Fruit fly (Drosophila melanogaster) whole organism, embryonic: Measurements from ENCODE around the gene CG15362.

Experiments
- CG10543 ChIP-seq: fragments of 200-800 bp; sonication (Bioruptor generic); optimal IDR thresholded peaks from 3 replicates; lab custom pipeline; 2017; ENCODE audit warnings: missing biosample characterization, mild to moderate bottlenecking, missing genetic modification characterization, moderate library complexity
- CG11085 ChIP-seq: fragments of 200-800 bp; sonication (Bioruptor generic); IDR thresholded peaks from 2 replicates; pipeline ENCODE4 v1.3.6; 2022; ENCODE audit warnings: missing biosample characterization, missing genetic modification characterization
- CG11695 ChIP-seq: fragments of 200-800 bp; sonication (Bioruptor generic); IDR thresholded peaks from 3 replicates; pipeline ENCODE4 v1.3.6; 2022; ENCODE audit warnings: missing biosample characterization, missing genetic modification characterization
- CG11696 ChIP-seq: fragments of 200-800 bp; sonication (Bioruptor generic); IDR thresholded peaks from 2 replicates; pipeline ENCODE4 v1.3.6; 2022; ENCODE audit warnings: missing biosample characterization, missing genetic modification characterization
- CG12155 ChIP-seq: fragments of 200-800 bp; sonication (Bioruptor generic); optimal IDR thresholded peaks from 3 replicates; lab custom pipeline; 2016; ENCODE audit warnings: missing biosample characterization, missing genetic modification characterization
- CG13123 ChIP-seq: fragments of 200-800 bp; sonication (Bioruptor generic); optimal IDR thresholded peaks from 2 replicates; lab custom pipeline; 2016; ENCODE audit warnings: missing biosample characterization, missing genetic modification characterization
- CG13296 ChIP-seq: fragments of 200-800 bp; sonication (Bioruptor generic); optimal IDR thresholded peaks from 3 replicates; lab custom pipeline; 2018; ENCODE audit warnings: missing biosample characterization, mild to moderate bottlenecking, missing genetic modification characterization
- CG14014 ChIP-seq: fragments of 200-800 bp; sonication (Bioruptor generic); IDR thresholded peaks from 2 replicates; pipeline ENCODE4 v1.3.6; 2022; ENCODE audit warnings: missing biosample characterization, missing genetic modification characterization
- CG14860 ChIP-seq: fragments of 200-800 bp; sonication (Bioruptor generic); IDR thresholded peaks from 3 replicates; pipeline ENCODE4 v1.3.6; 2022; ENCODE audit warnings: missing biosample characterization, missing genetic modification characterization; ENCODE audit not compliant: partially characterized antibody
- CG16813 ChIP-seq: fragments of 200-800 bp; sonication (Bioruptor generic); IDR thresholded peaks from 3 replicates; pipeline ENCODE4 v1.3.6; 2022; ENCODE audit warnings: missing biosample characterization, missing genetic modification characterization; ENCODE audit not compliant: partially characterized antibody
- CG1832 ChIP-seq: fragments of 200-800 bp; sonication (Bioruptor generic); optimal IDR thresholded peaks from 2 replicates; lab custom pipeline; 2017; ENCODE audit warnings: missing biosample characterization, mild to moderate bottlenecking, missing genetic modification characterization, inconsistent platforms
- CG34224 ChIP-seq: fragments of 200-800 bp; sonication (Bioruptor generic); IDR thresholded peaks from 3 replicates; pipeline ENCODE4 v1.3.6; 2022; ENCODE audit warnings: missing biosample characterization, missing genetic modification characterization; ENCODE audit not compliant: partially characterized antibody
- CG4360 ChIP-seq: fragments of 200-800 bp; sonication (Bioruptor generic); IDR thresholded peaks from 2 replicates; pipeline ENCODE4 v1.3.6; 2022; ENCODE audit warnings: missing biosample characterization, missing genetic modification characterization
- CG5180 ChIP-seq: fragments of 200-800 bp; sonication (Bioruptor generic); optimal IDR thresholded peaks from 3 replicates; lab custom pipeline; 2017; ENCODE audit warnings: missing biosample characterization, missing genetic modification characterization, mild to moderate bottlenecking, moderate library complexity, missing genetic modification reagents
- CG6791 ChIP-seq: fragments of 200-800 bp; sonication (Bioruptor generic); IDR thresholded peaks from 3 replicates; pipeline ENCODE4 v1.3.6; 2022; ENCODE audit warnings: missing biosample characterization, missing genetic modification characterization; ENCODE audit not compliant: partially characterized antibody
- CG7963 ChIP-seq: fragments of 200-800 bp; sonication (Bioruptor generic); IDR thresholded peaks from 3 replicates; pipeline ENCODE4 v1.3.6; 2022; ENCODE audit warnings: missing biosample characterization, missing genetic modification characterization; ENCODE audit not compliant: partially characterized antibody
- CG7987 ChIP-seq: fragments of 200-800 bp; sonication (Bioruptor generic); optimal IDR thresholded peaks from 2 replicates; lab custom pipeline; 2018; ENCODE audit warnings: missing biosample characterization, mild to moderate bottlenecking, missing genetic modification characterization, moderate library complexity
- H15 ChIP-seq: fragments of 200-800 bp; sonication (Bioruptor generic); IDR thresholded peaks from 3 replicates; pipeline ENCODE4 v1.3.6; 2022; ENCODE audit warnings: missing biosample characterization, missing genetic modification characterization
- Hmx ChIP-seq: fragments of 200-800 bp; sonication (Bioruptor generic); optimal IDR thresholded peaks from 2 replicates; lab custom pipeline; 2016; ENCODE audit warnings: missing biosample characterization, missing genetic modification characterization
- Med ChIP-seq: fragments of 200-800 bp; sonication (Bioruptor generic); peaks from one replicate; lab custom pipeline; 2016; ENCODE audit warnings: missing biosample characterization, missing genetic modification characterization, mild to moderate bottlenecking, inconsistent platforms, moderate library complexity
- Nf-YB ChIP-seq: fragments of 200-800 bp; sonication (Bioruptor generic); optimal IDR thresholded peaks from 3 replicates; lab custom pipeline; 2019; ENCODE audit warnings: missing biosample characterization, mild to moderate bottlenecking, missing genetic modification characterization, moderate library complexity
- NfI ChIP-seq: fragments of 200-800 bp; sonication (Bioruptor generic); optimal IDR thresholded peaks from 3 replicates; lab custom pipeline; 2018; ENCODE audit warnings: missing biosample characterization, mild to moderate bottlenecking, missing genetic modification characterization, moderate library complexity
- Opbp ChIP-seq: fragments of 200-800 bp; sonication (Bioruptor generic); IDR thresholded peaks from 3 replicates; pipeline ENCODE4 v1.3.6; 2022; ENCODE audit warnings: missing biosample characterization, missing genetic modification characterization; ENCODE audit not compliant: partially characterized antibody
- Rfx ChIP-seq: fragments of 200-800 bp; sonication (Bioruptor generic); IDR thresholded peaks from 2 replicates; pipeline ENCODE4 v1.3.6; 2022; ENCODE audit warnings: missing biosample characterization, missing genetic modification characterization
- Scr ChIP-seq: fragments of 200-800 bp; sonication (Bioruptor generic); IDR thresholded peaks from 2 replicates; pipeline ENCODE4 v1.3.6; 2022; ENCODE audit warnings: missing biosample characterization, missing genetic modification characterization; ENCODE audit not compliant: partially characterized antibody
- Sox100B ChIP-seq: fragments of 200-800 bp; sonication (Bioruptor generic); optimal IDR thresholded peaks from 3 replicates; lab custom pipeline; 2018; ENCODE audit warnings: missing biosample characterization, mild to moderate bottlenecking, missing genetic modification characterization
- ac ChIP-seq: fragments of 200-800 bp; sonication (Bioruptor generic); optimal IDR thresholded peaks from 3 replicates; lab custom pipeline; 2017; ENCODE audit warnings: missing biosample characterization, mild to moderate bottlenecking, missing genetic modification characterization
- amos ChIP-seq: fragments of 200-800 bp; sonication (Bioruptor generic); IDR thresholded peaks from 2 replicates; pipeline ENCODE4 v1.3.6; 2022; ENCODE audit warnings: missing biosample characterization, missing genetic modification characterization; ENCODE audit not compliant: partially characterized antibody
- ato ChIP-seq: fragments of 200-800 bp; sonication (Bioruptor generic); IDR thresholded peaks from 2 replicates; pipeline ENCODE4 v1.3.6; 2022; ENCODE audit warnings: missing biosample characterization, missing genetic modification characterization; ENCODE audit not compliant: partially characterized antibody
- bbx ChIP-seq: fragments of 200-800 bp; sonication (Bioruptor generic); IDR thresholded peaks from 2 replicates; pipeline ENCODE4 v1.3.6; 2022; ENCODE audit warnings: missing biosample characterization, missing genetic modification characterization; ENCODE audit not compliant: partially characterized antibody
- bcd ChIP-seq: fragments of 200-800 bp; sonication (Bioruptor generic); optimal IDR thresholded peaks from 2 replicates; lab custom pipeline; 2017; ENCODE audit warnings: missing biosample characterization, mild to moderate bottlenecking, missing genetic modification characterization
- gcm ChIP-seq: fragments of 200-800 bp; sonication (Bioruptor generic); optimal IDR thresholded peaks from 2 replicates; lab custom pipeline; 2019; ENCODE audit warnings: missing biosample characterization, mild to moderate bottlenecking, missing genetic modification characterization, moderate library complexity
- gem ChIP-seq: fragments of 200-800 bp; sonication (Bioruptor generic); optimal IDR thresholded peaks from 2 replicates; lab custom pipeline; 2019; ENCODE audit warnings: missing biosample characterization, mild to moderate bottlenecking, missing genetic modification characterization, moderate library complexity
- hbn ChIP-seq: fragments of 200-800 bp; sonication (Bioruptor generic); IDR thresholded peaks from 2 replicates; pipeline ENCODE4 v1.3.6; 2022; ENCODE audit warnings: missing biosample characterization, missing genetic modification characterization; ENCODE audit not compliant: partially characterized antibody
- kah ChIP-seq: fragments of 200-800 bp; sonication (Bioruptor generic); optimal IDR thresholded peaks from 2 replicates; lab custom pipeline; 2018; ENCODE audit warnings: missing biosample characterization, mild to moderate bottlenecking, missing genetic modification characterization
- knrl ChIP-seq: fragments of 200-800 bp; sonication (Bioruptor generic); IDR thresholded peaks from 3 replicates; pipeline ENCODE4 v1.3.6; 2022; ENCODE audit warnings: missing biosample characterization, missing genetic modification characterization; ENCODE audit not compliant: partially characterized antibody
- lab ChIP-seq: fragments of 200-800 bp; sonication (Bioruptor generic); optimal IDR thresholded peaks from 3 replicates; lab custom pipeline; 2017; ENCODE audit warnings: missing biosample characterization, missing genetic modification characterization, mild to moderate bottlenecking, moderate library complexity, missing genetic modification reagents
- mld ChIP-seq: fragments of 200-800 bp; sonication (Bioruptor generic); IDR thresholded peaks from 3 replicates; pipeline ENCODE4 v1.3.6; 2022; ENCODE audit warnings: missing biosample characterization, missing genetic modification characterization; ENCODE audit not compliant: partially characterized antibody
- nom ChIP-seq: fragments of 200-800 bp; sonication (Bioruptor generic); optimal IDR thresholded peaks from 2 replicates; lab custom pipeline; 2017; ENCODE audit warnings: missing biosample characterization, missing genetic modification characterization, mild to moderate bottlenecking, moderate library complexity, missing genetic modification reagents
- pho ChIP-seq: fragments of 200-800 bp; sonication (Bioruptor generic); optimal IDR thresholded peaks from 2 replicates; lab custom pipeline; 2016; ENCODE audit warnings: missing biosample characterization, missing genetic modification characterization
- pum ChIP-seq: fragments of 200-800 bp; sonication (Bioruptor generic); optimal IDR thresholded peaks from 2 replicates; lab custom pipeline; 2016; ENCODE audit warnings: missing biosample characterization, missing genetic modification characterization
- sens-2 ChIP-seq: fragments of 200-800 bp; sonication (Bioruptor generic); IDR thresholded peaks from 2 replicates; pipeline ENCODE4 v1.3.6; 2022; ENCODE audit warnings: missing biosample characterization, missing genetic modification characterization
- sna ChIP-seq: fragments of 200-800 bp; sonication (Bioruptor generic); IDR thresholded peaks from 2 replicates; pipeline ENCODE4 v1.3.6; 2022; ENCODE audit warnings: missing biosample characterization, missing genetic modification characterization; ENCODE audit not compliant: partially characterized antibody
- stc ChIP-seq: fragments of 200-800 bp; sonication (Bioruptor generic); IDR thresholded peaks from 2 replicates; pipeline ENCODE4 v1.3.6; 2022; ENCODE audit warnings: missing biosample characterization, missing genetic modification characterization
- tna ChIP-seq: fragments of 200-800 bp; sonication (Bioruptor generic); IDR thresholded peaks from 2 replicates; pipeline ENCODE4 v1.3.6; 2022; ENCODE audit warnings: missing biosample characterization, missing genetic modification characterization; ENCODE audit not compliant: partially characterized antibody
- vvl ChIP-seq: fragments of 200-800 bp; sonication (Bioruptor generic); IDR thresholded peaks from 2 replicates; pipeline ENCODE4 v1.3.6; 2022; ENCODE audit warnings: missing biosample characterization, missing genetic modification characterization
- wek ChIP-seq: fragments of 200-800 bp; sonication (Bioruptor generic); optimal IDR thresholded peaks from 3 replicates; lab custom pipeline; 2018; ENCODE audit warnings: missing biosample characterization, mild to moderate bottlenecking, missing genetic modification characterization, moderate library complexity
- wor ChIP-seq: fragments of 200-800 bp; sonication (Bioruptor generic); IDR thresholded peaks from 2 replicates; pipeline ENCODE4 v1.3.6; 2022; ENCODE audit warnings: missing biosample characterization, missing genetic modification characterization
- zf30C ChIP-seq: fragments of 200-800 bp; sonication (Bioruptor generic); optimal IDR thresholded peaks from 3 replicates; lab custom pipeline; 2018; ENCODE audit warnings: missing biosample characterization, mild to moderate bottlenecking, missing genetic modification characterization

Gene CG15362

dm6 chr2L:2031522-2031921, 50.5 kb downstream of the CG15362 start (continued):
- no peak for TF ChIP-seq Nf-YB
- TF ChIP-seq CG1832 (GFP tag; lab: Kevin White, UChicago), result no peak
- TF ChIP-seq CG13123 (GFP tag; lab: Kevin White, UChicago), result no peak
- no peak for TF ChIP-seq nom (GFP tag; lab: Kevin White, UChicago)
- TF ChIP-seq CG7963 (GFP tag; lab: Robert Waterston, UW), result peak; percentile 64; the same call in 2 of the 3 replicates
- TF ChIP-seq CG7987, result no peak
- TF ChIP-seq CG16813 (GFP tag; lab: Robert Waterston, UW), result peak; percentile 77
- no peak for TF ChIP-seq ac (GFP tag; lab: Kevin White, UChicago)
- TF ChIP-seq CG12155 (GFP tag; lab: Kevin White, UChicago), result no peak
- TF ChIP-seq CG5180 (GFP tag; lab: Kevin White, UChicago), result peak; percentile 13
- peak; percentile 33 for TF ChIP-seq Med (GFP tag; lab: Kevin White, UChicago)
- TF ChIP-seq Hmx (GFP tag; lab: Kevin White, UChicago), result no peak
- TF ChIP-seq H15 (GFP tag; lab: Robert Waterston, UW), result no peak
- no peak for TF ChIP-seq Sox100B (GFP tag; lab: Kevin White, UChicago)
- no peak for TF ChIP-seq Rfx (GFP tag; lab: Robert Waterston, UW)
- TF ChIP-seq hbn (GFP tag; lab: Robert Waterston, UW), result peak; percentile 51; the same call in 1 of the 2 replicates
- peak; percentile 87 for TF ChIP-seq mld (GFP tag; lab: Robert Waterston, UW)
- no peak for TF ChIP-seq CG4360 (GFP tag; lab: Robert Waterston, UW)
- TF ChIP-seq vvl (GFP tag; lab: Robert Waterston, UW), result no peak
- no peak for TF ChIP-seq stc (GFP tag; lab: Robert Waterston, UW)
- no peak for TF ChIP-seq pum (GFP tag; lab: Kevin White, UChicago)
- TF ChIP-seq gem, result no peak
- no peak for TF ChIP-seq sens-2 (GFP tag; lab: Robert Waterston, UW)
- TF ChIP-seq CG13296 (GFP tag; lab: Kevin White, UChicago), result no peak
- no peak for TF ChIP-seq kah (GFP tag; lab: Kevin White, UChicago)
- peak; percentile 71; the same call in 1 of the 2 replicates for TF ChIP-seq amos (GFP tag; lab: Robert Waterston, UW)
- TF ChIP-seq bcd (GFP tag; lab: Kevin White, UChicago), result no peak
- no peak for TF ChIP-seq CG11695
- TF ChIP-seq CG14014, result no peak
- TF ChIP-seq CG14860 (GFP tag; lab: Robert Waterston, UW), result peak; percentile 77
- no peak for TF ChIP-seq NfI (GFP tag; lab: Kevin White, UChicago)
- TF ChIP-seq tna, result peak; percentile 64
- no peak for TF ChIP-seq CG10543 (GFP tag; lab: Kevin White, UChicago)
- TF ChIP-seq bbx (GFP tag; lab: Robert Waterston, UW), result peak; percentile 71; the same call in 1 of the 2 replicates
- TF ChIP-seq Opbp (GFP tag; lab: Robert Waterston, UW), result peak; percentile 83
- TF ChIP-seq ato, result peak; percentile 77
- no peak for TF ChIP-seq CG11696
- TF ChIP-seq wek (GFP tag; lab: Kevin White, UChicago), result no peak
- TF ChIP-seq pho (GFP tag; lab: Kevin White, UChicago), result no peak
- TF ChIP-seq knrl (GFP tag; lab: Robert Waterston, UW), result peak; percentile 54; the same call in 1 of the 3 replicates
- peak; percentile 39; the same call in 2 of the 3 replicates for TF ChIP-seq CG34224 (GFP tag; lab: Robert Waterston, UW)
- TF ChIP-seq sna, result peak; percentile 54; the same call in 1 of the 2 replicates
- no peak for TF ChIP-seq lab
- no peak for TF ChIP-seq CG11085 (GFP tag; lab: Robert Waterston, UW)
- TF ChIP-seq gcm, result no peak
- no peak for TF ChIP-seq zf30C
- no peak for TF ChIP-seq wor (GFP tag; lab: Robert Waterston, UW)
- TF ChIP-seq Scr (GFP tag; lab: Robert Waterston, UW), result peak; percentile 57
- TF ChIP-seq CG6791 (GFP tag; lab: Robert Waterston, UW), result peak; percentile 86
